Fruit fly (Drosophila melanogaster): ENCODE data around the gene RpS4.

The RpS4 gene

DNA sequence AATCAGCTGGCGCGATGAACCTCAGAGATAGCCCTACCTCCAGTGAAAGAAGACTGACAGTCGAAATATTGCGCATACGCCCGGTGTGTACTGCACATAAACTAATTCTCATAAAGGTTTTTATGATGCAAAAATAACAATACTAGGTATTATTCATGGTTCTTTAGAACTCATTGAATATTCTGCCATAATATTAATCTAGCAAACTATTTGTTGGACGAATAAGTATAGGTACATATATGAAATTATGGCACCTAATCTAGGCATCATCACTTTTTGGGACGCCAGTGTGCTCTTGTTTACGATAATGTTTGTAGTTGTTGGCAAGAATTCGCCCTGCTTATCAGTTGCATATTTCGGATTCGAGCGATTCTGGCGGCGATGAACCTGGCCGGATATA is 19.8 kb upstream of the RpS4 start (continued):
- no peak for TF ChIP-seq Elba2 (GFP tag; optimal IDR thresholded peaks at IDR 0.05)
- TF ChIP-seq Dip2 (GFP tag; IDR thresholded peaks at IDR 0.05): no peak
- no peak for TF ChIP-seq tin (GFP tag; optimal IDR thresholded peaks at IDR 0.05)
- 0 out of 3 replicates have a peak, but pooled peaks have one; percentile 31 for TF ChIP-seq dysf (GFP tag; IDR thresholded peaks at IDR 0.05)
- no peak for TF ChIP-seq CG30431 (GFP tag; optimal IDR thresholded peaks at IDR 0.05)
- TF ChIP-seq Fer1 (GFP tag; optimal IDR thresholded peaks at IDR 0.05): peak; percentile 29
- TF ChIP-seq lilli (GFP tag; optimal IDR thresholded peaks at IDR 0.05): peak; percentile 25
- peak; percentile 40; the same call in 1 of the 2 replicates for TF ChIP-seq slbo (GFP tag; IDR thresholded peaks at IDR 0.05)
- TF ChIP-seq shn (GFP tag; optimal IDR thresholded peaks at IDR 0.05): no peak
- TF ChIP-seq CG4404 (GFP tag; IDR thresholded peaks at IDR 0.05): no peak
- 0 out of 2 replicates have a peak, but pooled peaks have one; percentile 8 for TF ChIP-seq Atf6 (GFP tag; IDR thresholded peaks at IDR 0.05)
- no peak for TF ChIP-seq H2.0 (GFP tag; IDR thresholded peaks at IDR 0.05)
- peak; percentile 7 for TF ChIP-seq CHES-1-like (GFP tag; optimal IDR thresholded peaks at IDR 0.05)
- TF ChIP-seq CG9797 (GFP tag; optimal IDR thresholded peaks at IDR 0.05): no peak
- TF ChIP-seq tll (GFP tag; optimal IDR thresholded peaks at IDR 0.05): no peak
- TF ChIP-seq gem (tag; optimal IDR thresholded peaks at IDR 0.05): peak; percentile 34
- TF ChIP-seq ken (GFP tag; IDR thresholded peaks at IDR 0.05): no peak
- no peak; the same call in 2 of the 3 replicates for TF ChIP-seq tgo (GFP tag; IDR thresholded peaks at IDR 0.05)
- TF ChIP-seq ranshi (GFP tag; IDR thresholded peaks at IDR 0.05): 0 out of 2 replicates have a peak, but pooled peaks have one; percentile 7
- TF ChIP-seq CG1024 (GFP tag; IDR thresholded peaks at IDR 0.05): no peak
- TF ChIP-seq Hr39 (optimal IDR thresholded peaks at IDR 0.05): no peak
- no peak for TF ChIP-seq fu2 (GFP tag; optimal IDR thresholded peaks at IDR 0.05)
- TF ChIP-seq tio (GFP tag; optimal IDR thresholded peaks at IDR 0.05): no peak
- TF ChIP-seq lmd (GFP tag; IDR thresholded peaks at IDR 0.05): peak; percentile 22; the same call in 1 of the 2 replicates
- peak; percentile 7 for TF ChIP-seq CG18262 (tag; optimal IDR thresholded peaks at IDR 0.05)
- TF ChIP-seq Xrp1 (GFP tag; IDR thresholded peaks at IDR 0.05): no peak
- TF ChIP-seq ssp (GFP tag; IDR thresholded peaks at IDR 0.05): no peak
- TF ChIP-seq HmgZ (tag; optimal IDR thresholded peaks at IDR 0.05): no peak
- no peak for TF ChIP-seq sna (GFP tag; IDR thresholded peaks at IDR 0.05; ENCODE audit: partially characterized antibody)
- TF ChIP-seq Nf-YB (GFP tag; optimal IDR thresholded peaks at IDR 0.05): no peak
- no peak for TF ChIP-seq Deaf1 (tag; optimal IDR thresholded peaks at IDR 0.05)
- TF ChIP-seq kah (GFP tag; optimal IDR thresholded peaks at IDR 0.05): no peak
- TF ChIP-seq CG17912 (GFP tag; optimal IDR thresholded peaks at IDR 0.05): no peak
- no peak for TF ChIP-seq Doc2 (GFP tag; IDR thresholded peaks at IDR 0.05)
- no peak for TF ChIP-seq Sry-δ (GFP tag; optimal IDR thresholded peaks at IDR 0.05)
- TF ChIP-seq CG7271 (tag; optimal IDR thresholded peaks at IDR 0.05): no peak
- no peak for TF ChIP-seq sc (optimal IDR thresholded peaks at IDR 0.05)
- TF ChIP-seq sc (GFP tag; optimal IDR thresholded peaks at IDR 0.05): no peak
- TF ChIP-seq Drgx (GFP tag; IDR thresholded peaks at IDR 0.05): peak; percentile 47; the same call in 1 of the 2 replicates
- no peak for TF ChIP-seq exex (tag; optimal IDR thresholded peaks at IDR 0.05)
- TF ChIP-seq Med (GFP tag): peak; percentile 81
- TF ChIP-seq inv (GFP tag; IDR thresholded peaks at IDR 0.05; ENCODE audit: partially characterized antibody): no peak
- TF ChIP-seq CG12769 (tag; optimal IDR thresholded peaks at IDR 0.05): peak; percentile 20
- TF ChIP-seq sqz (GFP tag; optimal IDR thresholded peaks at IDR 0.05): no peak
- TF ChIP-seq Mes4 (GFP tag; optimal IDR thresholded peaks at IDR 0.05): no peak
- no peak for TF ChIP-seq Awh (GFP tag; IDR thresholded peaks at IDR 0.05)
- TF ChIP-seq Asciz (GFP tag; optimal IDR thresholded peaks at IDR 0.05): no peak
- no peak for TF ChIP-seq CG2712 (tag; optimal IDR thresholded peaks at IDR 0.05)
- no peak for TF ChIP-seq z (GFP tag; IDR thresholded peaks at IDR 0.05)
- no peak for TF ChIP-seq disco-r (GFP tag; optimal IDR thresholded peaks at IDR 0.05)
- TF ChIP-seq dmrt99B (tag; optimal IDR thresholded peaks at IDR 0.05): peak; percentile 46
- no peak for TF ChIP-seq her (GFP tag; optimal IDR thresholded peaks at IDR 0.05)
- no peak for TF ChIP-seq nmo (GFP tag; optimal IDR thresholded peaks at IDR 0.05)
